Worm (Caenorhabditis elegans) whole organism, young adult: ENCODE data around the gene W04B5.8.
"Not testable (repeated sequence)": the region's sequence is repeated elsewhere in the genome, so short reads cannot be mapped to it uniquely, and the experiment has no call there.

ENCODE experiments used
- hrde-1 ChIP-seq: sonication (generic microtip); optimal IDR thresholded peaks from 2 replicates; lab custom pipeline; 2016; ENCODE audit warnings: missing genetic modification characterization, mild to moderate bottlenecking, missing compliant biosample characterization, moderate library complexity, missing genotype, missing genetic modification reagents, borderline replicate concordance
- pha-4 ChIP-seq: fragments of 150-350 bp; sonication (generic microtip); optimal IDR thresholded peaks from 2 replicates; lab custom pipeline; 2014; ENCODE audit warnings: missing biosample characterization, missing genetic modification reagents, missing genetic modification characterization

- TF ChIP-seq hrde-1; pha-4 (tag; lab: Kevin White, UChicago): not testable (repeated sequence)
Measured at ce11 chrIII:2455456-2455855, 29.3 kb downstream of the W04B5.8 start.
